Fruit fly (Drosophila melanogaster): Measurements from ENCODE around the gene CG14696.

Gene CG14696

dm6 chr3R:10877808-10878207 lies 7.0 kb downstream of the CG14696 start:
- TF ChIP-seq Abd-B (GFP tag; optimal IDR thresholded peaks at IDR 0.05) = no peak
- no peak for TF ChIP-seq h (GFP tag; optimal IDR thresholded peaks at IDR 0.05)
- no peak for TF ChIP-seq sv (GFP tag; optimal IDR thresholded peaks at IDR 0.05)
- no peak for TF ChIP-seq Dif (GFP tag; optimal IDR thresholded peaks at IDR 0.05; ENCODE audit: partially characterized antibody)
- TF ChIP-seq Dfd (GFP tag; optimal IDR thresholded peaks at IDR 0.05) = no peak

DNA sequence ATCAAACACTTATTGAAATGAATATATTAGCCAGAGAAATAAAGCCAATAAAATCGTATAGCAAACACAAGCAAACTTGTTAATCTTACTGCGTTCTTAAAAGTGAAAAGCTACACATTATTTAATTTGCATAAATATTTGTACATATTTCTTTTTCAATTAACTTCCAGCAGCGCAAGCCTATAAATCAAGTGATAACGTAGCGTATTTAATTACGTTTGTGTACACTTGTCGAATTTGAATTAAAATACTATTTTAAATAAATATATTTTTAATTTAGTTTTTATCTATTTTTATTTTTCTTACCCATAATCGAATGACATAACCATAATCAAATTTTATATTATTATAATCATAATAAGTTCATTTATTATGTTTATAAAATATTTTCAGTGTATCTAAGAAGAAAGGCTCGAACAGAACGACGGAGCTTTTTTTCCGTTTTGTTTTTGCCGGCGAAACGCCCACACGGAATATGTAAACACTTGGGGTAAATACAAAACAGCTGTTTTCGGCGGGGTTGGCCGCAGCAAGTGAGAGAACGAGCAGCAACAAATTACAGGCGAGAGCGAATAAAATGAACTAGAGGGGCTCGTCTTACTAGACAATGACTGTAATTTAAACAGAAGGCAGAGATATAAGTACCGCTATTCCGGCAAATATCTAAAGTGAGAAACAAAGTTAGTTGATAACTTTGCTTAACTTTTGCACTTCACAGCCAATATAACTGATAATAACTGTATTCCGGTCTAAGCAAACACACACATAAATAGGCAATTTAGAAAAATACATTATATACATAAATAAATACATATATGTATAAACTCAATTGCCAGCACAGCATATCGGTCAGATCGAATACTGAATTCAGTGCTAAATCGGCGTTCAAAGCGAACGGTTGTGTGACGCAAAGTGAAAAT lies 9.0 kb downstream of the CG14696 start, which contains the start of gene Sodh2:
Gene Sodh2, plus strand, starts transcription at position 870 of the 920 bp plus-strand sequence.
- peak; percentile 88 for TF ChIP-seq rgr (GFP tag; optimal IDR thresholded peaks at IDR 0.05)
- no peak for TF ChIP-seq sv (GFP tag; optimal IDR thresholded peaks at IDR 0.05)
- TF ChIP-seq Hr83 (GFP tag; optimal IDR thresholded peaks at IDR 0.05; ENCODE audit: poor library complexity, severe bottlenecking) = peak; percentile 98
- TF ChIP-seq Myc (optimal IDR thresholded peaks at IDR 0.05) = no peak
- no peak for TF ChIP-seq lola (GFP tag; optimal IDR thresholded peaks at IDR 0.05)
- TF ChIP-seq Hnf4 (GFP tag; optimal IDR thresholded peaks at IDR 0.05) = peak; percentile 65
- peak; percentile 85 for TF ChIP-seq h (GFP tag; optimal IDR thresholded peaks at IDR 0.05)
- peak; percentile 23 for TF ChIP-seq Jra (GFP tag; optimal IDR thresholded peaks at IDR 0.05)
- TF ChIP-seq jim (GFP tag; optimal IDR thresholded peaks at IDR 0.05) = no peak
- peak; percentile 58 for TF ChIP-seq Rel (GFP tag; optimal IDR thresholded peaks at IDR 0.05)
- peak; percentile 74 for TF ChIP-seq Rel (tag; optimal IDR thresholded peaks at IDR 0.05)
- TF ChIP-seq foxo (GFP tag; optimal IDR thresholded peaks at IDR 0.05) = peak in 1 of 2 experiments; percentile 87
- peak; percentile 17 for TF ChIP-seq CG32264 (GFP tag; optimal IDR thresholded peaks at IDR 0.05)
- peak; percentile 36 for TF ChIP-seq GATAd (GFP tag; optimal IDR thresholded peaks at IDR 0.05)
- TF ChIP-seq Hr78 (GFP tag; optimal IDR thresholded peaks at IDR 0.05) = no peak
- TF ChIP-seq CG9705 (GFP tag; optimal IDR thresholded peaks at IDR 0.05) = peak; percentile 65
- no peak for TF ChIP-seq Dif (GFP tag; optimal IDR thresholded peaks at IDR 0.05; ENCODE audit: partially characterized antibody)
- no peak for TF ChIP-seq Vsx2 (GFP tag; optimal IDR thresholded peaks at IDR 0.05; ENCODE audit: partially characterized antibody)
- no peak for TF ChIP-seq usp (GFP tag; optimal IDR thresholded peaks at IDR 0.05)
- TF ChIP-seq brk (GFP tag; optimal IDR thresholded peaks at IDR 0.05) = peak; percentile 67
- no peak for TF ChIP-seq tai (GFP tag; optimal IDR thresholded peaks at IDR 0.05)
- TF ChIP-seq sage (GFP tag; optimal IDR thresholded peaks at IDR 0.05) = peak; percentile 64
- peak; percentile 70 for TF ChIP-seq fru (GFP tag; optimal IDR thresholded peaks at IDR 0.05)
- peak; percentile 72 for TF ChIP-seq br (GFP tag; optimal IDR thresholded peaks at IDR 0.05)
- no peak for TF ChIP-seq Abd-B (GFP tag; optimal IDR thresholded peaks at IDR 0.05)
- TF ChIP-seq pan (optimal IDR thresholded peaks at IDR 0.05) = no peak
- peak; percentile 91 for TF ChIP-seq Sp1 (GFP tag; optimal IDR thresholded peaks at IDR 0.05)
- TF ChIP-seq CrebA (GFP tag; optimal IDR thresholded peaks at IDR 0.05; ENCODE audit: borderline replicate concordance) = no peak
- TF ChIP-seq dsf (GFP tag; optimal IDR thresholded peaks at IDR 0.05; ENCODE audit: borderline replicate concordance) = no peak
- TF ChIP-seq N (GFP tag; optimal IDR thresholded peaks at IDR 0.05) = no peak
- TF ChIP-seq Mio (GFP tag; optimal IDR thresholded peaks at IDR 0.05) = peak; percentile 7
- TF ChIP-seq dmrt93B (GFP tag; optimal IDR thresholded peaks at IDR 0.05) = peak; percentile 51
- peak; percentile 83 for TF ChIP-seq psq (GFP tag; optimal IDR thresholded peaks at IDR 0.05)
- peak; percentile 46 for TF ChIP-seq woc (GFP tag; optimal IDR thresholded peaks at IDR 0.05)
- no peak for TF ChIP-seq dl (GFP tag; optimal IDR thresholded peaks at IDR 0.05; ENCODE audit: insufficient read depth in 1 of 2, partially characterized antibody in 2 of 2)
- peak; percentile 86 for TF ChIP-seq HLH106 (tag; optimal IDR thresholded peaks at IDR 0.05)
- peak; percentile 86 for TF ChIP-seq OdsH (GFP tag; optimal IDR thresholded peaks at IDR 0.05)
- TF ChIP-seq ey (GFP tag; optimal IDR thresholded peaks at IDR 0.05) = peak; percentile 55
- no peak for TF ChIP-seq Dfd (GFP tag; optimal IDR thresholded peaks at IDR 0.05)

Data from whole organism, wandering third instar larva.